Fruit fly (Drosophila melanogaster) Kc167 (cell line): ENCODE results near the gene EAChm.

ENCODE experiments used
- Myc ChIP-seq: fragments of >200 bp; optimal IDR thresholded peaks from 2 replicates; lab custom pipeline; 2017; ENCODE audit warnings: missing external identifiers
- psq ChIP-seq: fragments of >200 bp; optimal IDR thresholded peaks from 2 replicates; lab custom pipeline; 2017; ENCODE audit warnings: missing external identifiers

DNA sequence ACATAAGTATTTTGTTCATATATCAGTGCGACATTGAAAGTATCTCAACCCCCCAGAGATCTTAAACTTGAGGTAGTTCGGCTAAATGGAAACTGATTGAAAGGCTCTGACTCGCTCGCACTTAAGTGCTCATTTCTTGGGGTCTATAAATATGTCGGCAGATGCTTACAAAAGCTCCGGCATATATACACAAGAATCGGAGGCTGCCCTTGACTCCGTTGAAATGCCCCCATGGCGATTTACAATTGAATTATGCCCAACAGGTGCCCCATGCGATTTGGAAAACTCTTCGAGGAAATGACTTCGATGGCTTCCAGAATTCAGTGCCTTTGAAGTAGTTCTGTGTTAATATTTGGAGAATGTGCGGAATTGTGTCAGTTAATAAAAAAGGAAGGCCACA is 19.1 kb downstream of the EAChm start:
- TF ChIP-seq Myc (lab: Kevin White, UChicago) (no peak), psq (lab: Kevin White, UChicago) (no peak)
